Worm (Caenorhabditis elegans): ENCODE data around the gene F46F5.11.

The F46F5.11 gene

ce11 chrII:808457-808856 lies at the start of gene F46F5.11:
Gene F46F5.11 (plus strand): TSS chrII:808757.
- TF ChIP-seq cog-1 (tag; optimal IDR thresholded peaks at IDR 0.05) (no peak), ztf-23 (GFP tag; IDR thresholded peaks at IDR 0.05) (no peak), T22C8.4 (GFP tag; IDR thresholded peaks at IDR 0.05) (no peak), flt-1 (GFP tag; IDR thresholded peaks at IDR 0.05) (no peak), tab-1 (GFP tag; IDR thresholded peaks at IDR 0.05) (no peak), ref-1 (GFP tag; conservative IDR thresholded peaks at IDR 0.05) (no peak), klf-2 (GFP tag; conservative IDR thresholded peaks at IDR 0.05) (no peak), ztf-29 (GFP tag; IDR thresholded peaks at IDR 0.05) (no peak), med-1 (GFP tag; optimal IDR thresholded peaks at IDR 0.05; ENCODE audit: insufficient read depth) (no peak)

DNA sequence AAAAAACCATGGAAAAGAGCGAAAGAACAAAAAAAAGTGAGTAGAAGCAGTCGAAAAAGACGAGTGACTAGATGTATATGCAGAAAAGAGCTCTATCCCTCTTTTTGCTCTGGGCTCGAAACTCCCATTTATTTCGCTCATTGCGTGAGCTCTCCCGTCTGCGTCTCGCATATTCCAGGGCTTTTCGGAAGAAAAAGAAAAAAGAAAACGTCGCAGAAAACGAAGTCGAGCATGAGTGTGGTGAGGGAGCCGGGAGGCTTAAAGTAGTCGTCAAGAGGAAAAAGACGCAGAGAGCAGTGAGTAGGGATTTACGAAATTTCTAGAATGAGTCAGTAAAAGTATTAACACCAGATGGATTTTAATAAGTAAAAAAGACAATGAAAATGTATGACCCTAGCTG lies 48.8 kb upstream of the F46F5.11 start:
- no peak for TF ChIP-seq med-1 (GFP tag; optimal IDR thresholded peaks at IDR 0.05; ENCODE audit: insufficient read depth)
- no peak for TF ChIP-seq ztf-29 (GFP tag; IDR thresholded peaks at IDR 0.05)
- no peak for TF ChIP-seq flt-1 (GFP tag; IDR thresholded peaks at IDR 0.05)
- no peak for TF ChIP-seq tab-1 (GFP tag; IDR thresholded peaks at IDR 0.05)
- no peak for TF ChIP-seq ref-1 (GFP tag; conservative IDR thresholded peaks at IDR 0.05)
- no peak for TF ChIP-seq cog-1 (tag; optimal IDR thresholded peaks at IDR 0.05)
- TF ChIP-seq T22C8.4 (GFP tag; IDR thresholded peaks at IDR 0.05): no peak
- no peak for TF ChIP-seq ztf-23 (GFP tag; IDR thresholded peaks at IDR 0.05)

ce11 chrII:760276-760675 lies 48.3 kb upstream of the F46F5.11 start:
- TF ChIP-seq med-1 (GFP tag; optimal IDR thresholded peaks at IDR 0.05; ENCODE audit: insufficient read depth) (no peak), tab-1 (GFP tag; IDR thresholded peaks at IDR 0.05) (no peak), ztf-29 (GFP tag; IDR thresholded peaks at IDR 0.05) (no peak), cog-1 (tag; optimal IDR thresholded peaks at IDR 0.05) (no peak), ref-1 (GFP tag; conservative IDR thresholded peaks at IDR 0.05) (no peak), T22C8.4 (GFP tag; IDR thresholded peaks at IDR 0.05) (no peak), ztf-23 (GFP tag; IDR thresholded peaks at IDR 0.05) (no peak), flt-1 (GFP tag; IDR thresholded peaks at IDR 0.05) (no peak), klf-2 (GFP tag; conservative IDR thresholded peaks at IDR 0.05) (no peak)

DNA sequence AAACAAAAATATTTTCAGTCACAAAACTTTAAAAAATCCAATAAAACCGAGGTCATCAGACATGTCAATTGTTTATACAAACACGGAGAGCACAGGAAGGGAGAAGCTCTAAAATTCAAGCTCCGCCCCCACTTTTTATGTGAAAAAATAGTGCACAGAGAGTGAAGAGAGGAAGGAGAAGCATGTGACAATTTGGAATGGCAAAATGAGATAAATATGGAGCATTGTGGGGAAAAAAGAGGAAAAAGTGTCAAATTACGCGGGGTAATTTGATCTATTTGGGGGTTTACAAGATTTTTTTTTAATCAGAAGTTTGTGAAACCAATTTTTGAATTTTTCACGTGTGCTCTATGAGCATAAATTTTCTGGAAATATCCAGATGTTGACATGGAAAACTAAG lies 45.6 kb upstream of the F46F5.11 start:
- TF ChIP-seq med-1 (GFP tag; optimal IDR thresholded peaks at IDR 0.05; ENCODE audit: insufficient read depth): no peak
- no peak for TF ChIP-seq ref-1 (GFP tag; conservative IDR thresholded peaks at IDR 0.05)
- no peak for TF ChIP-seq ztf-29 (GFP tag; IDR thresholded peaks at IDR 0.05)
- no peak for TF ChIP-seq klf-2 (GFP tag; conservative IDR thresholded peaks at IDR 0.05)

ce11 chrII:764385-764784 lies 44.2 kb upstream of the F46F5.11 start:
- TF ChIP-seq klf-2 (GFP tag; conservative IDR thresholded peaks at IDR 0.05): no peak
- TF ChIP-seq T22C8.4 (GFP tag; IDR thresholded peaks at IDR 0.05): no peak
- no peak for TF ChIP-seq tab-1 (GFP tag; IDR thresholded peaks at IDR 0.05)
- no peak for TF ChIP-seq flt-1 (GFP tag; IDR thresholded peaks at IDR 0.05)
- TF ChIP-seq ref-1 (GFP tag; conservative IDR thresholded peaks at IDR 0.05): no peak
- TF ChIP-seq ztf-29 (GFP tag; IDR thresholded peaks at IDR 0.05): no peak
- TF ChIP-seq cog-1 (tag; optimal IDR thresholded peaks at IDR 0.05): no peak
- TF ChIP-seq ztf-23 (GFP tag; IDR thresholded peaks at IDR 0.05): no peak
- no peak for TF ChIP-seq med-1 (GFP tag; optimal IDR thresholded peaks at IDR 0.05; ENCODE audit: insufficient read depth)

ce11 chrII:765219-765618 lies 43.3 kb upstream of the F46F5.11 start, which contains the start of gene C08G5.7:
Gene C08G5.7 (minus strand): TSS chrII:765319.
- TF ChIP-seq ref-1 (GFP tag; conservative IDR thresholded peaks at IDR 0.05): no peak
- no peak for TF ChIP-seq ztf-23 (GFP tag; IDR thresholded peaks at IDR 0.05)
- no peak for TF ChIP-seq cog-1 (tag; optimal IDR thresholded peaks at IDR 0.05)
- no peak for TF ChIP-seq klf-2 (GFP tag; conservative IDR thresholded peaks at IDR 0.05)
- TF ChIP-seq flt-1 (GFP tag; IDR thresholded peaks at IDR 0.05): no peak
- no peak for TF ChIP-seq ztf-29 (GFP tag; IDR thresholded peaks at IDR 0.05)
- no peak for TF ChIP-seq tab-1 (GFP tag; IDR thresholded peaks at IDR 0.05)

DNA sequence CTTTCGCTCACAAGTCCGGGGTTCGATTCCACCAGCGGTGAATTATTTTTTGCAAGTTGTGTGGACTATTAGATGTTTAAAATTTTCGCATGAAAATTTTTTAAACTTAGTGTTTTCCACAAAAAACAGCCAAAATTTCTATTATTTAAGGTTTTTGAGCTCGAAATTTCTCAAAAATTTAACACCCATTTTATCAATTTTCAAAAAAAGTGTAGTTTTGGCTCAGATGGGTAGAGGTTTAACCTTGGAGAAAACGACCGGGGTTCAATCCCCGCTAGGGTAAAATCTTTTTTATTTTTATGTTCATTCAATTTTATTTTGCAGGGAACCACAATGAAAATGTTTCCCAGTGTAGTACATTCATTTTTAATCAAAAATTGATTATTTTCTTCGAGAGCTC lies 39.3 kb upstream of the F46F5.11 start:
- TF ChIP-seq flt-1 (GFP tag; IDR thresholded peaks at IDR 0.05) (no peak), cog-1 (tag; optimal IDR thresholded peaks at IDR 0.05) (no peak), ztf-23 (GFP tag; IDR thresholded peaks at IDR 0.05) (no peak), T22C8.4 (GFP tag; IDR thresholded peaks at IDR 0.05) (no peak)

DNA sequence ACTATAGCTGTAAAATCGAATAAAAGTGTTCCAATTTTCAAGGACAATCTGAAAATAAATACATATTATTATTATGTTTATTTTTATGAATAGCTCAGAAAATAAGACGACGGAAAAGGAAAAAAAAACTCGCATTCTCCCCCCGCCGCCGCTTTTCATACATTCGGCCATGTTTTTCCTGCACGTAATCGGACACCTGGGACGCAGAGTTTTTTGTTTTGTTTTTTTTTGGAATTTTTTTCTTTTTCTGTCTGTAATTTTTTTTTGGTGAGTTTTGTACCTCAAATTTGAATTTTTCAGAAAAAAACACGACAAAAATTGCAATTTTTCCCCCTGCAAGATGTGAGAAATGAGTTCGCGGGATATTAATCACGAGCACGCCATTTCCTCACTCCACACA lies 38.3 kb upstream of the F46F5.11 start, which contains the start of gene C08G5.6:
TSS of gene C08G5.6 (plus strand) at position 301 of the 400 bp plus-strand sequence.
- TF ChIP-seq ref-1 (GFP tag; conservative IDR thresholded peaks at IDR 0.05): no peak
- TF ChIP-seq tab-1 (GFP tag; IDR thresholded peaks at IDR 0.05): no peak
- no peak for TF ChIP-seq ztf-23 (GFP tag; IDR thresholded peaks at IDR 0.05)
- no peak for TF ChIP-seq cog-1 (tag; optimal IDR thresholded peaks at IDR 0.05)
- TF ChIP-seq T22C8.4 (GFP tag; IDR thresholded peaks at IDR 0.05): no peak
- TF ChIP-seq flt-1 (GFP tag; IDR thresholded peaks at IDR 0.05): no peak
- TF ChIP-seq klf-2 (GFP tag; conservative IDR thresholded peaks at IDR 0.05): no peak
- TF ChIP-seq ztf-29 (GFP tag; IDR thresholded peaks at IDR 0.05): no peak
- no peak for TF ChIP-seq med-1 (GFP tag; optimal IDR thresholded peaks at IDR 0.05; ENCODE audit: insufficient read depth)

- TF ChIP-seq ref-1 (GFP tag; conservative IDR thresholded peaks at IDR 0.05) (no peak), ztf-23 (GFP tag; IDR thresholded peaks at IDR 0.05) (no peak)
Observed at ce11 chrII:773830-774229, 34.7 kb upstream of the F46F5.11 start.

ce11 chrII:775033-775432 lies 33.5 kb upstream of the F46F5.11 start, which contains the start of gene Y39F10A.1:
Gene Y39F10A.1 (plus strand): TSS chrII:775333.
- TF ChIP-seq klf-2 (GFP tag; conservative IDR thresholded peaks at IDR 0.05): no peak

DNA sequence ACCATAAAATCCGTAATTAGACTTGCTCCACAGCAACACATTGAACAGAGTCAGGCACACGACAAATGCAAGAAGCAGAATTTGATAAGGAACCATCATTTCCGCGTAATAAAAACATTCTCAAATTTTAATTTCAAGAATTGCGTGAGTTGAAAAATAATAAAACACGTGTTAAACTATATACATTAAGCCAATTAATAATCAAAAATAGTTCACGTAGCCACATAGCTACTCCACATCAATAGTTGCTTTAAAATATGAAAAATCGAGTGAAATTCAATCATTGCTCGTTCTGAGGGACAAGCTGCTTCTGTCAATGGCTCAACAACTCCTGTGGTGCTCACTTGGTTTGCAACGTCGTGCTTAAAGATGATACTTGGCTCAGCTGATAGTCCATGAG lies 25.7 kb upstream of the F46F5.11 start, which contains the start of gene Y39F10A.3:
TSS of gene Y39F10A.3 (minus strand) at position 101 of the 400 bp plus-strand sequence.
- TF ChIP-seq ref-1 (GFP tag; conservative IDR thresholded peaks at IDR 0.05): no peak
- TF ChIP-seq klf-2 (GFP tag; conservative IDR thresholded peaks at IDR 0.05): no peak
- no peak for TF ChIP-seq cog-1 (tag; optimal IDR thresholded peaks at IDR 0.05)
- no peak for TF ChIP-seq ztf-29 (GFP tag; IDR thresholded peaks at IDR 0.05)
